Fruit fly (Drosophila melanogaster) S2 (cell line): Measurements from ENCODE around the gene CG31909.

ENCODE experiments used
- CG8478 ChIP-seq: fragments of >200 bp; optimal IDR thresholded peaks from 2 replicates; lab custom pipeline; 2018
- CTCF ChIP-seq, 2 experiments: fragments of >200 bp; optimal IDR thresholded peaks; 2 replicates each; lab custom pipeline; 2018

DNA sequence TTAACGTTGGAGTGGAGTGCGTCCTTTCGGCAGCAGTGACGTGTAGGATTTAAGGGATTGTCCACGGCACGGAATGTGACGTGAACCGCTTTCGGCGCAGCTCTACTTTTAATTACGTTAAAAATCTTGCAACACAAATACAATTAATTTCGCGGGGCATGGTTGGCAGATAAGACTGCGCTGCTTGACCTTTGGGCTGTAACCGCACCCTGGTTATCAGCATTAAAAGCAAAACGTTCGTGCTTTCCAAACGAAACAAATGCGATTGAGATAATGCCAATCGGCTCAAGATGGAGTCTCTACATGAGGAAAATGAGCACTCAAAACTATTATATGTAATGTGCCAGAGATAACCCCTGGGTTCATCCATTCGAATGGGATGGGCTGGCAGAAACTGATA, 43.8 kb upstream of the CG31909 start:
- TF ChIP-seq CG8478 (lab: Kevin White, UChicago) (no peak), CTCF (optimal IDR thresholded peaks at IDR 0.05; lab: Kevin White, UChicago) (no peak)
